Worm (Caenorhabditis elegans) whole organism, young adult: ENCODE results near the gene F32G8.2.

Experiments
- F49E8.2 ChIP-seq: sonication (generic microtip); optimal IDR thresholded peaks from 3 replicates; lab custom pipeline; 2017; ENCODE audit warnings: missing genetic modification characterization, mild to moderate bottlenecking, missing compliant biosample characterization, antibody characterized with exemption, moderate library complexity; ENCODE audit not compliant: insufficient read depth
- ZK185.1 ChIP-seq: sonication (generic microtip); optimal IDR thresholded peaks from 2 replicates; lab custom pipeline; 2016; ENCODE audit warnings: mild to moderate bottlenecking, missing genetic modification characterization, missing compliant biosample characterization; ENCODE audit not compliant: poor library complexity, severe bottlenecking
- ama-1 ChIP-seq, 3 experiments: fragments of 150-350 bp in 1 of 3; sonication (generic microtip) in 2 of 3; optimal IDR thresholded peaks; 2 replicates each; lab custom pipeline; 2014 to 2018; ENCODE audit warnings: missing biosample characterization in 2 of 3, missing genetic modification characterization in 2 of 3, missing genetic modification reagents in 2 of 3
- ets-4 ChIP-seq: fragments of 200-800 bp; sonication (Bioruptor generic); optimal IDR thresholded peaks from 2 replicates; lab custom pipeline; 2018; ENCODE audit warnings: mild to moderate bottlenecking, missing genetic modification characterization, missing compliant biosample characterization
- let-607 ChIP-seq, 2 experiments: fragments of 200-800 bp in 1 of 2; sonication (Bioruptor generic) in 1 of 2; sonication (generic microtip) in 1 of 2; optimal IDR thresholded peaks; 2 replicates each; lab custom pipeline; 2016 to 2018; ENCODE audit warnings: mild to moderate bottlenecking in 2 of 2, missing compliant biosample characterization in 2 of 2, missing genetic modification characterization in 2 of 2, moderate library complexity in 2 of 2, missing genotype in 1 of 2
- madf-6 ChIP-seq: fragments of 200-800 bp; sonication (Bioruptor generic); IDR thresholded peaks from 2 replicates; pipeline ENCODE4 v1.3.6; 2022; ENCODE audit warnings: missing genetic modification reagents, missing genetic modification characterization, missing compliant biosample characterization
- nfya-1 ChIP-seq: sonication (generic microtip); optimal IDR thresholded peaks from 2 replicates; lab custom pipeline; 2017; ENCODE audit warnings: antibody characterized with exemption, missing compliant biosample characterization, missing genetic modification characterization, borderline replicate concordance; ENCODE audit not compliant: insufficient read depth
- snpc-4 ChIP-seq, 5 experiments: fragments of 150-350 bp in 1 of 5; sonication (generic microtip) in 4 of 5; optimal IDR thresholded peaks; 2 replicates each; lab custom pipeline; 2014 to 2018; ENCODE audit warnings: missing genetic modification characterization in 5 of 5, missing biosample characterization in 3 of 5, antibody characterized with exemption in 2 of 5, mild to moderate bottlenecking in 2 of 5, missing compliant biosample characterization in 2 of 5, missing genotype in 2 of 5, moderate library complexity in 2 of 5, missing genetic modification reagents in 1 of 5
- somi-1 ChIP-seq: fragments of 200-800 bp; sonication (Bioruptor generic); optimal IDR thresholded peaks from 2 replicates; lab custom pipeline; 2018; ENCODE audit warnings: mild to moderate bottlenecking, missing genetic modification characterization, missing compliant biosample characterization
- ztf-22 ChIP-seq: fragments of 200-800 bp; sonication (Bioruptor generic); optimal IDR thresholded peaks from 2 replicates; lab custom pipeline; 2018; ENCODE audit warnings: mild to moderate bottlenecking, missing genetic modification characterization, moderate library complexity, missing compliant biosample characterization

DNA sequence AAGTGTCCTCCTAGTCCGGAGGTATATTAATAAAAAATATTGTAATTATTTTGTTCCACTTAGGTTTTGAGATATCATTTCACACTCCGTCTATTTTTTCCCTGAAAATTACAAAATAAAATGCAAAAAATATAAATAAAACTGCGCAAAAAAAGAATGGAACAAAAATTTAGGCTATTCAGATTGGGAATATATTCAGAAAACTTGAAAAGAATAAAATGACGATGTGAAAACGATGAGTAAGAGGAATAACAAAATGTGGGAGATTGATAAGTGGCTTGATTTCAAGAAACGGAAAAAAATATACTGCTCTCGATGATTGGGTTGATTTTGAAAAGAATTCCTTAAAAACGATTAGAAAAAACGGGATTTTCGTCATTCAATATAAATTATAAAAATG is 35.5 kb upstream of the F32G8.2 start, which contains the start of gene dmsr-8:
- TF ChIP-seq F49E8.2 (tag; lab: Kevin White, UChicago) (no peak), ZK185.1 (tag; lab: Kevin White, UChicago) (no peak), let-607 (tag; optimal IDR thresholded peaks at IDR 0.05; lab: Kevin White, UChicago) (no peak), somi-1 (GFP tag; lab: Kevin White, UChicago) (no peak), madf-6 (no peak), ztf-22 (GFP tag; lab: Kevin White, UChicago) (no peak), nfya-1 (tag; lab: Kevin White, UChicago) (no peak), snpc-4 (GFP tag; optimal IDR thresholded peaks at IDR 0.05; lab: Kevin White, UChicago) (no peak), snpc-4 (tag; optimal IDR thresholded peaks at IDR 0.05; lab: Kevin White, UChicago) (no peak), ets-4 (GFP tag; lab: Kevin White, UChicago) (no peak), ama-1 (optimal IDR thresholded peaks at IDR 0.05; lab: Kevin White, UChicago) (no peak), ama-1 (GFP tag; optimal IDR thresholded peaks at IDR 0.05; lab: Kevin White, UChicago) (no peak)
